Worm (Caenorhabditis elegans): ENCODE data around the gene zig-6.

DNA sequence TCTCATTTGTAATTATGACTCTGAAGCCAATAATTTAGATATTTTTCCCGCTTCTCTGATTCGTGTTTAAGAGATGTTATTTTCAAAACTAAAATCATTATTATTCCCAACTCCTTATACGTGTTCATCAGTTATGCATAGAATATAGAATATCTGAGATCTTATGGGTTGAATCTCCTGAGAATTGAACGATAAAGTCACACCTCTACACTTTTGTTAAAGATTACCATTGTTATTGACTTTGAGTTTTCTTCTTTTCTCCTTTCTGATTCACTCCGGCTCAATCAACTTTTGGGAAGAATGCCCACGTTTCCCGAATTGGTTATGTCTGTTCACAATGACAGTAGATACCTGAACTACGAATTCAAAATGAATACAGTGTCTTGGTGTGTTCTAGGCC, 9.0 kb downstream of the zig-6 start, which contains the start of gene sru-48:
- no peak for TF ChIP-seq nhr-11 (tag; optimal IDR thresholded peaks at IDR 0.05)
- no peak for TF ChIP-seq odd-2 (tag; optimal IDR thresholded peaks at IDR 0.05)
- TF ChIP-seq elt-2 (tag; optimal IDR thresholded peaks at IDR 0.05), result no peak
- TF ChIP-seq fkh-10 (GFP tag; optimal IDR thresholded peaks at IDR 0.05), result no peak
- no peak for TF ChIP-seq pag-3 (tag; optimal IDR thresholded peaks at IDR 0.05; ENCODE audit: borderline replicate concordance)
- TF ChIP-seq che-1 (tag; optimal IDR thresholded peaks at IDR 0.05), result no peak
- TF ChIP-seq F13H6.1 (tag; optimal IDR thresholded peaks at IDR 0.05), result no peak
- TF ChIP-seq ceh-19 (GFP tag; optimal IDR thresholded peaks at IDR 0.05), result no peak
